Worm (Caenorhabditis elegans) whole organism, L1 larva: ENCODE measurements around the gene B0348.10.

Source experiments
- C16A3.4 ChIP-seq: fragments of 150-350 bp; optimal IDR thresholded peaks from 2 replicates; lab custom pipeline; 2014; ENCODE audit warnings: missing biosample characterization, missing genetic modification characterization
- F16B12.6 ChIP-seq: fragments of 150-350 bp; optimal IDR thresholded peaks from 2 replicates; lab custom pipeline; 2014; ENCODE audit warnings: missing biosample characterization, missing genetic modification characterization
- aly-2 ChIP-seq: fragments of 150-350 bp; optimal IDR thresholded peaks from 2 replicates; lab custom pipeline; 2014; ENCODE audit warnings: missing biosample characterization, missing genetic modification characterization
- ama-1 ChIP-seq: fragments of 150-350 bp; optimal IDR thresholded peaks from 2 replicates; lab custom pipeline; 2014
- blmp-1 ChIP-seq: fragments of 150-350 bp; optimal IDR thresholded peaks from 2 replicates; lab custom pipeline; 2014; ENCODE audit warnings: missing biosample characterization, missing genetic modification characterization
- ceh-63 ChIP-seq: fragments of 200-800 bp; sonication (Bioruptor generic); optimal IDR thresholded peaks from 2 replicates; lab custom pipeline; 2018; ENCODE audit warnings: mild to moderate bottlenecking, missing genetic modification characterization, missing compliant biosample characterization
- ceh-8 ChIP-seq: fragments of 200-800 bp; sonication (Bioruptor generic); optimal IDR thresholded peaks from 2 replicates; lab custom pipeline; 2018; ENCODE audit warnings: mild to moderate bottlenecking, missing genetic modification characterization, moderate library complexity, missing compliant biosample characterization
- ceh-82 ChIP-seq, 3 experiments: fragments of 150-350 bp in 1 of 3; sonication (generic microtip) in 2 of 3; optimal IDR thresholded peaks; 2 replicates each; lab custom pipeline; 2014 to 2017; ENCODE audit warnings: missing biosample characterization in 3 of 3, missing genetic modification characterization in 3 of 3
- dpl-1 ChIP-seq, 3 experiments: fragments of 150-350 bp in 2 of 3; sonication (generic microtip) in 1 of 3; optimal IDR thresholded peaks; 2 replicates each; lab custom pipeline; 2014 to 2017; ENCODE audit warnings: missing biosample characterization in 3 of 3, missing genetic modification characterization in 3 of 3, missing genetic modification reagents in 3 of 3
- dsc-1 ChIP-seq: sonication (generic microtip); optimal IDR thresholded peaks from 2 replicates; lab custom pipeline; 2016; ENCODE audit warnings: mild to moderate bottlenecking, missing genetic modification characterization, missing compliant biosample characterization
- efl-1 ChIP-seq, 4 experiments: fragments of 150-350 bp; optimal IDR thresholded peaks in 3 of 4; peaks in 1 of 4; 1 replicate in 1 of 4; 2 replicates in 3 of 4; lab custom pipeline; 2014; ENCODE audit warnings: missing biosample characterization in 2 of 4, missing genetic modification characterization in 2 of 4, missing genetic modification reagents in 2 of 4
- efl-3 ChIP-seq: fragments of 200-800 bp; sonication (Bioruptor generic); optimal IDR thresholded peaks from 2 replicates; lab custom pipeline; 2018; ENCODE audit warnings: mild to moderate bottlenecking, missing genetic modification characterization, missing compliant biosample characterization
- egl-27 ChIP-seq, 2 experiments: fragments of 150-350 bp in 1 of 2; sonication (generic microtip); optimal IDR thresholded peaks; 3 replicates each; lab custom pipeline; 2017 to 2018; ENCODE audit warnings: missing biosample characterization in 2 of 2, missing genetic modification characterization in 2 of 2, missing genetic modification reagents in 2 of 2
- elt-2 ChIP-seq: sonication (generic microtip); optimal IDR thresholded peaks from 2 replicates; lab custom pipeline; 2016; ENCODE audit warnings: missing genetic modification characterization, mild to moderate bottlenecking, inconsistent platforms, missing compliant biosample characterization, missing genetic modification reagents
- elt-3 ChIP-seq, 6 experiments: fragments of 150-350 bp in 1 of 6; sonication (generic microtip); optimal IDR thresholded peaks; 2 replicates each; lab custom pipeline; 2017 to 2018; ENCODE audit warnings: missing biosample characterization in 6 of 6, missing genetic modification characterization in 6 of 6, inconsistent platforms in 1 of 6
- ets-5 ChIP-seq: fragments of 200-800 bp; sonication (Bioruptor generic); IDR thresholded peaks from 2 replicates; pipeline ENCODE4 v1.3.6; 2022; ENCODE audit warnings: missing genetic modification characterization, missing compliant biosample characterization
- fos-1 ChIP-seq: fragments of 150-350 bp; optimal IDR thresholded peaks from 2 replicates; lab custom pipeline; 2014; ENCODE audit warnings: missing biosample characterization, missing genetic modification characterization
- hlh-17 ChIP-seq: fragments of 200-800 bp; sonication (Bioruptor generic); optimal IDR thresholded peaks from 2 replicates; lab custom pipeline; 2018; ENCODE audit warnings: missing genetic modification characterization, mild to moderate bottlenecking, missing compliant biosample characterization, moderate library complexity, borderline replicate concordance
- jun-1 ChIP-seq: fragments of 150-350 bp; optimal IDR thresholded peaks from 2 replicates; lab custom pipeline; 2014; ENCODE audit warnings: missing biosample characterization, missing genetic modification reagents, missing genetic modification characterization
- lin-15B ChIP-seq: fragments of 150-350 bp; sonication (generic microtip); optimal IDR thresholded peaks from 3 replicates; lab custom pipeline; 2014; ENCODE audit warnings: missing biosample characterization, missing genetic modification characterization
- lin-35 ChIP-seq, 2 experiments: fragments of 150-350 bp; optimal IDR thresholded peaks; 2 replicates each; lab custom pipeline; 2014; ENCODE audit warnings: missing biosample characterization in 2 of 2, missing genetic modification characterization in 2 of 2, missing genetic modification reagents in 2 of 2
- lin-39 ChIP-seq: fragments of 150-350 bp; optimal IDR thresholded peaks from 2 replicates; lab custom pipeline; 2014; ENCODE audit warnings: missing biosample characterization, missing genetic modification reagents, missing genetic modification characterization
- lsy-2 ChIP-seq, 2 experiments: fragments of 150-350 bp; optimal IDR thresholded peaks; 2 replicates each; lab custom pipeline; 2014; ENCODE audit warnings: missing biosample characterization in 2 of 2, missing genetic modification characterization in 2 of 2
- mab-9 ChIP-seq: fragments of 200-800 bp; sonication (Bioruptor generic); IDR thresholded peaks from 2 replicates; pipeline ENCODE4 v1.3.6; 2022; ENCODE audit warnings: missing genetic modification reagents, missing genetic modification characterization, missing compliant biosample characterization
- mdl-1 ChIP-seq, 2 experiments: fragments of 150-350 bp; optimal IDR thresholded peaks; 2 replicates each; lab custom pipeline; 2014 to 2017; ENCODE audit warnings: missing biosample characterization in 2 of 2, missing genetic modification characterization in 2 of 2, inconsistent platforms in 1 of 2
- mep-1 ChIP-seq: fragments of 150-350 bp; optimal IDR thresholded peaks from 2 replicates; lab custom pipeline; 2014; ENCODE audit warnings: missing biosample characterization, missing genetic modification characterization
- nhr-19 ChIP-seq: fragments of 200-800 bp; sonication (Bioruptor generic); conservative IDR thresholded peaks from 2 replicates; pipeline ENCODE4 v1.3.6; 2022; ENCODE audit warnings: missing genetic modification characterization, missing compliant biosample characterization
- nhr-20 ChIP-seq: sonication (generic microtip); optimal IDR thresholded peaks from 2 replicates; lab custom pipeline; 2016; ENCODE audit warnings: mild to moderate bottlenecking, missing genetic modification characterization, missing compliant biosample characterization
- nhr-47 ChIP-seq: sonication (generic microtip); optimal IDR thresholded peaks from 2 replicates; lab custom pipeline; 2016; ENCODE audit warnings: mild to moderate bottlenecking, missing genetic modification characterization, moderate library complexity, missing compliant biosample characterization
- nhr-76 ChIP-seq: sonication (generic microtip); optimal IDR thresholded peaks from 2 replicates; lab custom pipeline; 2017; ENCODE audit warnings: missing biosample characterization, missing genetic modification characterization
- nhr-90 ChIP-seq: sonication (generic microtip); optimal IDR thresholded peaks from 2 replicates; lab custom pipeline; 2016; ENCODE audit warnings: mild to moderate bottlenecking, missing genetic modification characterization, missing compliant biosample characterization; ENCODE audit not compliant: poor library complexity
- pag-3 ChIP-seq: sonication (generic microtip); optimal IDR thresholded peaks from 2 replicates; lab custom pipeline; 2017; ENCODE audit warnings: missing genetic modification characterization, mild to moderate bottlenecking, missing compliant biosample characterization, antibody characterized with exemption, borderline replicate concordance; ENCODE audit not compliant: insufficient read depth
- pax-3 ChIP-seq: fragments of 200-800 bp; sonication (Bioruptor generic); optimal IDR thresholded peaks from 2 replicates; lab custom pipeline; 2018; ENCODE audit warnings: mild to moderate bottlenecking, missing genetic modification characterization, moderate library complexity, missing compliant biosample characterization
- skn-1 ChIP-seq: fragments of 150-350 bp; optimal IDR thresholded peaks from 2 replicates; lab custom pipeline; 2014; ENCODE audit warnings: missing biosample characterization, missing genetic modification characterization
- snu-23 ChIP-seq: sonication (generic microtip); optimal IDR thresholded peaks from 2 replicates; lab custom pipeline; 2016; ENCODE audit warnings: missing genetic modification characterization, missing compliant biosample characterization
- swsn-7 ChIP-seq: sonication (generic microtip); optimal IDR thresholded peaks from 2 replicates; lab custom pipeline; 2016; ENCODE audit warnings: missing genetic modification characterization, missing compliant biosample characterization
- tbx-2 ChIP-seq: sonication (generic microtip); optimal IDR thresholded peaks from 2 replicates; lab custom pipeline; 2016; ENCODE audit warnings: missing genetic modification characterization, missing compliant biosample characterization
- unc-130 ChIP-seq: fragments of 150-350 bp; optimal IDR thresholded peaks from 2 replicates; lab custom pipeline; 2017; ENCODE audit warnings: missing biosample characterization, missing genetic modification characterization, inconsistent platforms
- unc-62 ChIP-seq: fragments of 150-350 bp; optimal IDR thresholded peaks from 2 replicates; lab custom pipeline; 2014; ENCODE audit warnings: missing biosample characterization, missing genetic modification reagents, missing genetic modification characterization
- vab-15 ChIP-seq: sonication (generic microtip); optimal IDR thresholded peaks from 2 replicates; lab custom pipeline; 2017; ENCODE audit warnings: missing genotype, mild to moderate bottlenecking, missing genetic modification characterization, missing compliant biosample characterization
- xbp-1 ChIP-seq: sonication (generic microtip); optimal IDR thresholded peaks from 2 replicates; lab custom pipeline; 2016; ENCODE audit warnings: missing genetic modification characterization, missing compliant biosample characterization
- zag-1 ChIP-seq: fragments of 150-350 bp; optimal IDR thresholded peaks from 2 replicates; lab custom pipeline; 2014; ENCODE audit warnings: missing biosample characterization, missing genetic modification characterization
- zip-4 ChIP-seq: fragments of 200-800 bp; sonication (Bioruptor generic); optimal IDR thresholded peaks from 2 replicates; lab custom pipeline; 2018; ENCODE audit warnings: mild to moderate bottlenecking, missing genetic modification characterization, moderate library complexity, missing compliant biosample characterization

B0348.10 gene

ce11 chrV:53286-53685, 44.7 kb upstream of the B0348.10 start:
- TF ChIP-seq dpl-1 (GFP tag; optimal IDR thresholded peaks at IDR 0.05; lab: Kevin White, UChicago), result peak in 2 of 3 experiments; percentile 14 to 44
- peak in 1 of 2 experiments; percentile 68 for TF ChIP-seq mdl-1 (tag; optimal IDR thresholded peaks at IDR 0.05; lab: Kevin White, UChicago)
- TF ChIP-seq nhr-20 (tag; lab: Kevin White, UChicago), result peak; percentile 53
- peak in 1 of 2 experiments; percentile 67 for TF ChIP-seq lin-35 (GFP tag; optimal IDR thresholded peaks at IDR 0.05; lab: Kevin White, UChicago)
- no peak for TF ChIP-seq ceh-63 (GFP tag; lab: Kevin White, UChicago)
- TF ChIP-seq nhr-19 (GFP tag; lab: Robert Waterston, UW), result peak; percentile 49
- no peak for TF ChIP-seq ama-1 (lab: Kevin White, UChicago)
- TF ChIP-seq dsc-1, result peak; percentile 46
- TF ChIP-seq ets-5 (GFP tag; lab: Robert Waterston, UW), result no peak
- peak; percentile 39 for TF ChIP-seq snu-23 (GFP tag; lab: Kevin White, UChicago)
- no peak for TF ChIP-seq hlh-17 (GFP tag; lab: Kevin White, UChicago)
- TF ChIP-seq ceh-8 (GFP tag; lab: Kevin White, UChicago), result peak; percentile 15
- TF ChIP-seq nhr-47 (tag; lab: Kevin White, UChicago), result peak; percentile 61
- peak; percentile 6 for TF ChIP-seq xbp-1 (tag; lab: Kevin White, UChicago)
- peak in 1 of 3 experiments; percentile 7 for TF ChIP-seq ceh-82 (tag; optimal IDR thresholded peaks at IDR 0.05; lab: Kevin White, UChicago)
- peak; percentile 2 for TF ChIP-seq zip-4 (GFP tag; lab: Kevin White, UChicago)
- peak; percentile 21 to 39 for TF ChIP-seq lsy-2 (tag; optimal IDR thresholded peaks at IDR 0.05; lab: Kevin White, UChicago)
- TF ChIP-seq unc-130 (tag; lab: Kevin White, UChicago), result peak; percentile 21
- TF ChIP-seq aly-2 (tag; lab: Kevin White, UChicago), result peak; percentile 27
- TF ChIP-seq tbx-2 (tag; lab: Kevin White, UChicago), result peak; percentile 10
- peak; percentile 28 to 37 for TF ChIP-seq efl-1 (optimal IDR thresholded peaks at IDR 0.05; lab: Kevin White, UChicago)
- peak; percentile 33 to 95 for TF ChIP-seq efl-1 (GFP tag; optimal IDR thresholded peaks at IDR 0.05 in 1 of 2; lab: Kevin White, UChicago)
- TF ChIP-seq swsn-7 (tag; lab: Kevin White, UChicago), result peak; percentile 13
- TF ChIP-seq lin-39 (tag; lab: Kevin White, UChicago), result peak; percentile 14
- TF ChIP-seq elt-2 (tag; lab: Kevin White, UChicago), result peak; percentile 35
- TF ChIP-seq blmp-1 (tag; lab: Kevin White, UChicago), result peak; percentile 25
- peak in 1 of 6 experiments; percentile 47 for TF ChIP-seq elt-3 (tag; optimal IDR thresholded peaks at IDR 0.05; lab: Kevin White, UChicago)
- TF ChIP-seq efl-3 (GFP tag; lab: Kevin White, UChicago), result peak; percentile 20
- TF ChIP-seq mep-1 (tag; lab: Kevin White, UChicago), result peak; percentile 49
- peak; percentile 60 for TF ChIP-seq nhr-90
- TF ChIP-seq mab-9 (GFP tag; lab: Robert Waterston, UW), result no peak
- no peak for TF ChIP-seq lin-15B (tag; lab: Kevin White, UChicago)
- peak; percentile 14 for TF ChIP-seq C16A3.4 (tag; lab: Kevin White, UChicago)
- no peak for TF ChIP-seq fos-1 (tag; lab: Kevin White, UChicago)
- TF ChIP-seq, all 84 proteins: peak for 26

- no peak for TF ChIP-seq swsn-7 (tag; lab: Kevin White, UChicago)
- TF ChIP-seq zag-1 (tag; lab: Kevin White, UChicago), result no peak
- no peak for TF ChIP-seq F16B12.6 (tag; lab: Kevin White, UChicago)
- no peak for TF ChIP-seq pax-3 (tag; lab: Kevin White, UChicago)
- no peak for TF ChIP-seq elt-3 (tag; optimal IDR thresholded peaks at IDR 0.05; lab: Kevin White, UChicago)
- no peak for TF ChIP-seq egl-27 (tag; optimal IDR thresholded peaks at IDR 0.05; lab: Kevin White, UChicago)
These were observed 40.1 kb upstream of the B0348.10 start, which contains the start of gene B0348.1 for ce11 chrV:48622-49021. TSS of gene B0348.1 (plus strand) at chrV:48922.

- TF ChIP-seq ceh-82 (tag; optimal IDR thresholded peaks at IDR 0.05; lab: Kevin White, UChicago) (no peak), unc-62 (GFP tag; lab: Kevin White, UChicago) (no peak), nhr-76 (tag; lab: Kevin White, UChicago) (no peak), pag-3 (tag; lab: Kevin White, UChicago) (no peak), elt-2 (tag; lab: Kevin White, UChicago) (peak; percentile 83), jun-1 (tag; lab: Kevin White, UChicago) (peak; percentile 62), ceh-8 (GFP tag; lab: Kevin White, UChicago) (no peak), lin-35 (GFP tag; optimal IDR thresholded peaks at IDR 0.05; lab: Kevin White, UChicago) (no peak), skn-1 (tag; lab: Kevin White, UChicago) (no peak), xbp-1 (tag; lab: Kevin White, UChicago) (no peak), lsy-2 (tag; optimal IDR thresholded peaks at IDR 0.05; lab: Kevin White, UChicago) (peak in 1 of 2 experiments; percentile 9), vab-15 (tag; lab: Kevin White, UChicago) (no peak), efl-3 (GFP tag; lab: Kevin White, UChicago) (no peak)
These were observed 39.3 kb upstream of the B0348.10 start for ce11 chrV:47799-48198.
